ENCODE assay signal across 6 fruit fly cellular contexts in genomic region chr3R:11216156-11216630, dm6.
TF ChIP-seq lines count a peak whose summit lies in the region.

RpS25 (minus strand) TSS chr3R:11216287.
CG4820 (plus strand) TSS chr3R:11216535.

- TF ChIP-seq CTCF in S2 (optimal IDR thresholded peaks at IDR 0.05; lab: Kevin White, UChicago): peak; percentile 3 to 55
- peak; percentile 69 for TF ChIP-seq CTCF in whole organism, embryonic (GFP tag; optimal IDR thresholded peaks at IDR 0.05; lab: Kevin White, UChicago)

TF ChIP-seq in whole organism, adult, 20 proteins besides CTCF, POLR2A, EP300 and RAD21 (continues in another document):
- TF ChIP-seq CG1620 (GFP tag; optimal IDR thresholded peaks at IDR 0.05; lab: Kevin White, UChicago) (peak; percentile 96), CG33017 (tag; optimal IDR thresholded peaks at IDR 0.05; lab: Kevin White, UChicago) (peak; percentile 88), CG14711 (tag; optimal IDR thresholded peaks at IDR 0.05; lab: Kevin White, UChicago) (peak; percentile 97), CG7101 (tag; optimal IDR thresholded peaks at IDR 0.05; lab: Kevin White, UChicago) (peak; percentile 94), cnc (optimal IDR thresholded peaks at IDR 0.05; lab: Kevin White, UChicago) (no peak), toe (GFP tag; optimal IDR thresholded peaks at IDR 0.05; lab: Kevin White, UChicago) (peak; percentile 87), CG7045 (GFP tag; optimal IDR thresholded peaks at IDR 0.05; lab: Kevin White, UChicago) (peak; percentile 90), kay (GFP tag; lab: Kevin White, UChicago; ENCODE audit: borderline replicate concordance) (no peak), ovo (GFP tag; optimal IDR thresholded peaks at IDR 0.05; lab: Kevin White, UChicago) (peak; percentile 91), Mnt (GFP tag; optimal IDR thresholded peaks at IDR 0.05; lab: Kevin White, UChicago) (peak; percentile 93), CG11617 (GFP tag; optimal IDR thresholded peaks at IDR 0.05; lab: Kevin White, UChicago) (peak; percentile 96), CG12768 (GFP tag; optimal IDR thresholded peaks at IDR 0.05; lab: Kevin White, UChicago) (peak; percentile 93), pad (GFP tag; optimal IDR thresholded peaks at IDR 0.05; lab: Kevin White, UChicago) (peak; percentile 83), Crg-1 (GFP tag; optimal IDR thresholded peaks at IDR 0.05; lab: Kevin White, UChicago) (peak; percentile 96), Clk (GFP tag; optimal IDR thresholded peaks at IDR 0.05; lab: Kevin White, UChicago) (peak; percentile 88), bab1 (GFP tag; optimal IDR thresholded peaks at IDR 0.05; lab: Kevin White, UChicago) (peak; percentile 97), Hr96 (GFP tag; optimal IDR thresholded peaks at IDR 0.05; lab: Kevin White, UChicago) (peak; percentile 94), CG5204 (GFP tag; optimal IDR thresholded peaks at IDR 0.05; lab: Kevin White, UChicago) (no peak)

TF ChIP-seq in whole organism, embryonic, 481 proteins besides CTCF, POLR2A, EP300 and RAD21 (continues in another document):
- TF ChIP-seq yki (optimal IDR thresholded peaks at IDR 0.05; lab: Kevin White, UChicago): no peak
- TF ChIP-seq CG15601 (tag; optimal IDR thresholded peaks at IDR 0.05; lab: Kevin White, UChicago): peak; percentile 93
- peak; percentile 85 for TF ChIP-seq CG30403 (GFP tag; optimal IDR thresholded peaks at IDR 0.05; lab: Kevin White, UChicago)
- peak; percentile 92 for TF ChIP-seq Sox100B (GFP tag; optimal IDR thresholded peaks at IDR 0.05; lab: Kevin White, UChicago)
- peak; percentile 93 for TF ChIP-seq CG8089 (GFP tag; optimal IDR thresholded peaks at IDR 0.05; lab: Kevin White, UChicago)
- peak; percentile 79 for TF ChIP-seq ems (GFP tag; optimal IDR thresholded peaks at IDR 0.05; lab: Kevin White, UChicago)
- TF ChIP-seq HLH4C (GFP tag; IDR thresholded peaks at IDR 0.05; lab: Robert Waterston, UW; ENCODE audit: partially characterized antibody): peak; percentile 76
- no peak for TF ChIP-seq Dfd (GFP tag; optimal IDR thresholded peaks at IDR 0.05; lab: Kevin White, UChicago)
- peak; percentile 78 for TF ChIP-seq CG7928 (GFP tag; optimal IDR thresholded peaks at IDR 0.05; lab: Kevin White, UChicago)
- TF ChIP-seq dm (GFP tag; optimal IDR thresholded peaks at IDR 0.05; lab: Kevin White, UChicago): peak; percentile 97
- TF ChIP-seq CG2129 (GFP tag; IDR thresholded peaks at IDR 0.05; lab: Robert Waterston, UW; ENCODE audit: partially characterized antibody): peak; percentile 77
- peak; percentile 78; the same call in 1 of the 2 replicates for TF ChIP-seq CG5953 (GFP tag; IDR thresholded peaks at IDR 0.05; lab: Robert Waterston, UW)
- TF ChIP-seq Doc3 (GFP tag; IDR thresholded peaks at IDR 0.05; lab: Robert Waterston, UW; ENCODE audit: partially characterized antibody): peak; percentile 86
- no peak for TF ChIP-seq cg (GFP tag; optimal IDR thresholded peaks at IDR 0.05; lab: Kevin White, UChicago)
- TF ChIP-seq Bgb (GFP tag; IDR thresholded peaks at IDR 0.05; lab: Robert Waterston, UW; ENCODE audit: partially characterized antibody): peak; percentile 85
- peak; percentile 81 for TF ChIP-seq CG11695 (GFP tag; IDR thresholded peaks at IDR 0.05; lab: Robert Waterston, UW)
- peak; percentile 80 for TF ChIP-seq tx (GFP tag; optimal IDR thresholded peaks at IDR 0.05; lab: Kevin White, UChicago)

TF ChIP-seq in whole organism, prepupa, 60 proteins besides CTCF, POLR2A, EP300 and RAD21 (continues in another document):
- TF ChIP-seq CG16779 (tag; optimal IDR thresholded peaks at IDR 0.05; lab: Kevin White, UChicago) (peak; percentile 71), CG6808 (GFP tag; optimal IDR thresholded peaks at IDR 0.05; lab: Kevin White, UChicago) (peak; percentile 79), vri (GFP tag; optimal IDR thresholded peaks at IDR 0.05; lab: Kevin White, UChicago) (peak; percentile 87), CG10669 (GFP tag; optimal IDR thresholded peaks at IDR 0.05; lab: Kevin White, UChicago) (peak; percentile 76), CG32006 (GFP tag; optimal IDR thresholded peaks at IDR 0.05; lab: Kevin White, UChicago) (peak; percentile 56), Gug (GFP tag; IDR thresholded peaks at IDR 0.05; lab: Robert Waterston, UW) (no peak), Blimp-1 (GFP tag; optimal IDR thresholded peaks at IDR 0.05; lab: Kevin White, UChicago) (peak; percentile 67), Met (GFP tag; optimal IDR thresholded peaks at IDR 0.05; lab: Kevin White, UChicago) (peak; percentile 89), Ets96B (tag; optimal IDR thresholded peaks at IDR 0.05; lab: Kevin White, UChicago) (peak; percentile 41), CG6163 (GFP tag; IDR thresholded peaks at IDR 0.05; lab: Robert Waterston, UW) (peak; percentile 77; the same call in 2 of the 3 replicates), dsx (GFP tag; optimal IDR thresholded peaks at IDR 0.05; lab: Kevin White, UChicago; ENCODE audit: poor library complexity, severe bottlenecking) (peak; percentile 31), Hr38 (GFP tag; optimal IDR thresholded peaks at IDR 0.05; lab: Kevin White, UChicago) (no peak), salr (GFP tag; optimal IDR thresholded peaks at IDR 0.05; lab: Kevin White, UChicago) (peak in 1 of 2 experiments; percentile 84), topi (GFP tag; optimal IDR thresholded peaks at IDR 0.05; lab: Kevin White, UChicago) (peak; percentile 86), fkh (GFP tag; optimal IDR thresholded peaks at IDR 0.05; lab: Kevin White, UChicago) (peak; percentile 94), CG11762 (GFP tag; optimal IDR thresholded peaks at IDR 0.05; lab: Kevin White, UChicago; ENCODE audit: insufficient read depth) (peak; percentile 60), CG34406 (GFP tag; optimal IDR thresholded peaks at IDR 0.05; lab: Kevin White, UChicago) (peak; percentile 82), Sox15 (GFP tag; optimal IDR thresholded peaks at IDR 0.05; lab: Kevin White, UChicago) (peak; percentile 47)

TF ChIP-seq in whole organism, pupa, 21 proteins besides CTCF, POLR2A, EP300 and RAD21:
- TF ChIP-seq Snoo (tag; optimal IDR thresholded peaks at IDR 0.05; lab: Kevin White, UChicago): peak; percentile 92
- TF ChIP-seq CG15710 (tag; optimal IDR thresholded peaks at IDR 0.05; lab: Kevin White, UChicago): peak; percentile 73
- TF ChIP-seq gl (tag; optimal IDR thresholded peaks at IDR 0.05; lab: Kevin White, UChicago): peak; percentile 66
- TF ChIP-seq rn (GFP tag; IDR thresholded peaks at IDR 0.05; lab: Robert Waterston, UW): no peak
- TF ChIP-seq CG8159 (tag; optimal IDR thresholded peaks at IDR 0.05; lab: Kevin White, UChicago): peak; percentile 63
- TF ChIP-seq CG9948 (tag; optimal IDR thresholded peaks at IDR 0.05; lab: Kevin White, UChicago): peak; percentile 11
- TF ChIP-seq D1 (tag; optimal IDR thresholded peaks at IDR 0.05; lab: Kevin White, UChicago): no peak
- peak; percentile 45 for TF ChIP-seq Pif1B (GFP tag; optimal IDR thresholded peaks at IDR 0.05; lab: Kevin White, UChicago)
- peak; percentile 38 for TF ChIP-seq CG17806 (tag; optimal IDR thresholded peaks at IDR 0.05; lab: Kevin White, UChicago)
- peak; percentile 48 for TF ChIP-seq CG8301 (tag; optimal IDR thresholded peaks at IDR 0.05; lab: Kevin White, UChicago)
- TF ChIP-seq Ets98B (GFP tag; IDR thresholded peaks at IDR 0.05; lab: Robert Waterston, UW): peak; percentile 51
- TF ChIP-seq CG32121 (GFP tag; IDR thresholded peaks at IDR 0.05; lab: Robert Waterston, UW): no peak; the same call in 1 of the 2 replicates
- TF ChIP-seq CG4496 (GFP tag; IDR thresholded peaks at IDR 0.05; lab: Robert Waterston, UW): peak; percentile 51; the same call in 1 of the 3 replicates
- TF ChIP-seq CG34367 (tag; optimal IDR thresholded peaks at IDR 0.05; lab: Kevin White, UChicago): peak; percentile 87

TF ChIP-seq in whole organism, wandering third instar larva, 38 proteins besides CTCF, POLR2A, EP300 and RAD21 (continues in another document):
- TF ChIP-seq dsf (GFP tag; optimal IDR thresholded peaks at IDR 0.05; lab: Kevin White, UChicago; ENCODE audit: borderline replicate concordance): peak; percentile 18
- TF ChIP-seq CG9705 (GFP tag; optimal IDR thresholded peaks at IDR 0.05; lab: Kevin White, UChicago): peak; percentile 91
- peak; percentile 60 for TF ChIP-seq Myc (optimal IDR thresholded peaks at IDR 0.05; lab: Kevin White, UChicago)
- peak; percentile 83 for TF ChIP-seq fru (GFP tag; optimal IDR thresholded peaks at IDR 0.05; lab: Kevin White, UChicago)
- TF ChIP-seq brk (GFP tag; optimal IDR thresholded peaks at IDR 0.05; lab: Kevin White, UChicago): no peak
- TF ChIP-seq HLH106 (tag; optimal IDR thresholded peaks at IDR 0.05; lab: Kevin White, UChicago): peak; percentile 83
- TF ChIP-seq tai (GFP tag; optimal IDR thresholded peaks at IDR 0.05; lab: Kevin White, UChicago): no peak
- TF ChIP-seq Jra (GFP tag; optimal IDR thresholded peaks at IDR 0.05; lab: Kevin White, UChicago): peak; percentile 78
- peak; percentile 63 for TF ChIP-seq psq (GFP tag; optimal IDR thresholded peaks at IDR 0.05; lab: Kevin White, UChicago)
- TF ChIP-seq usp (GFP tag; optimal IDR thresholded peaks at IDR 0.05; lab: Kevin White, UChicago): no peak
- TF ChIP-seq Dfd (GFP tag; optimal IDR thresholded peaks at IDR 0.05; lab: Kevin White, UChicago): no peak
- TF ChIP-seq woc (GFP tag; optimal IDR thresholded peaks at IDR 0.05; lab: Kevin White, UChicago): peak; percentile 12
- TF ChIP-seq Dif (GFP tag; optimal IDR thresholded peaks at IDR 0.05; lab: Kevin White, UChicago; ENCODE audit: partially characterized antibody): peak; percentile 52
- TF ChIP-seq lola (GFP tag; optimal IDR thresholded peaks at IDR 0.05; lab: Kevin White, UChicago): no peak
- TF ChIP-seq rgr (GFP tag; optimal IDR thresholded peaks at IDR 0.05; lab: Kevin White, UChicago): peak; percentile 93
- TF ChIP-seq CG32264 (GFP tag; optimal IDR thresholded peaks at IDR 0.05; lab: Kevin White, UChicago): peak; percentile 56
- TF ChIP-seq br (GFP tag; optimal IDR thresholded peaks at IDR 0.05; lab: Kevin White, UChicago): peak; percentile 88
- TF ChIP-seq Hr83 (GFP tag; optimal IDR thresholded peaks at IDR 0.05; lab: Kevin White, UChicago; ENCODE audit: poor library complexity, severe bottlenecking): peak; percentile 93
- TF ChIP-seq ey (GFP tag; optimal IDR thresholded peaks at IDR 0.05; lab: Kevin White, UChicago): peak; percentile 69
- TF ChIP-seq h (GFP tag; optimal IDR thresholded peaks at IDR 0.05; lab: Kevin White, UChicago): peak; percentile 89
- TF ChIP-seq OdsH (GFP tag; optimal IDR thresholded peaks at IDR 0.05; lab: Kevin White, UChicago): peak; percentile 82
- peak; percentile 95 for TF ChIP-seq dmrt93B (GFP tag; optimal IDR thresholded peaks at IDR 0.05; lab: Kevin White, UChicago)
- peak; percentile 52 for TF ChIP-seq Hnf4 (GFP tag; optimal IDR thresholded peaks at IDR 0.05; lab: Kevin White, UChicago)
- TF ChIP-seq Hr78 (GFP tag; optimal IDR thresholded peaks at IDR 0.05; lab: Kevin White, UChicago): no peak
- no peak for TF ChIP-seq Abd-B (GFP tag; optimal IDR thresholded peaks at IDR 0.05; lab: Kevin White, UChicago)
- no peak for TF ChIP-seq N (GFP tag; optimal IDR thresholded peaks at IDR 0.05; lab: Kevin White, UChicago)
- TF ChIP-seq sv (GFP tag; optimal IDR thresholded peaks at IDR 0.05; lab: Kevin White, UChicago): peak; percentile 82
- peak; percentile 95 for TF ChIP-seq Vsx2 (GFP tag; optimal IDR thresholded peaks at IDR 0.05; lab: Kevin White, UChicago; ENCODE audit: partially characterized antibody)
